Worm (Caenorhabditis elegans) whole organism, L4 larva: ENCODE results near the gene sec-61.B.

ENCODE experiments used
- F26F4.8 ChIP-seq: fragments of 200-800 bp; sonication (Bioruptor generic); conservative IDR thresholded peaks from 2 replicates; pipeline ENCODE4 v1.3.6; 2022; ENCODE audit warnings: missing genetic modification characterization, missing compliant biosample characterization
- R02D3.7 ChIP-seq: fragments of 150-350 bp; sonication (generic microtip); optimal IDR thresholded peaks from 3 replicates; lab custom pipeline; 2014; ENCODE audit warnings: missing biosample characterization, missing genetic modification characterization
- T20F7.1 ChIP-seq: fragments of 200-800 bp; sonication (Bioruptor generic); optimal IDR thresholded peaks from 2 replicates; lab custom pipeline; 2018; ENCODE audit warnings: mild to moderate bottlenecking, missing genetic modification characterization, missing compliant biosample characterization
- T26A8.4 ChIP-seq: fragments of 200-800 bp; sonication (Bioruptor generic); IDR thresholded peaks from 2 replicates; pipeline ENCODE4 v1.3.6; 2022; ENCODE audit warnings: missing genetic modification characterization, missing compliant biosample characterization
- Y105C5A.15 ChIP-seq: fragments of 200-800 bp; sonication (Bioruptor generic); IDR thresholded peaks from 2 replicates; pipeline ENCODE4 v1.3.6; 2022; ENCODE audit warnings: missing genetic modification characterization, missing compliant biosample characterization
- Y5F2A.4 ChIP-seq: fragments of 200-800 bp; sonication (Bioruptor generic); optimal IDR thresholded peaks from 2 replicates; lab custom pipeline; 2018; ENCODE audit warnings: mild to moderate bottlenecking, missing genetic modification characterization, missing compliant biosample characterization
- Y75B8A.6 ChIP-seq: fragments of 200-800 bp; sonication (Bioruptor generic); IDR thresholded peaks from 2 replicates; pipeline ENCODE4 v1.3.6; 2022; ENCODE audit warnings: missing genetic modification reagents, missing genetic modification characterization, missing compliant biosample characterization
- ZK546.5 ChIP-seq, 2 experiments: sonication (generic microtip); optimal IDR thresholded peaks; 2 replicates each; lab custom pipeline; 2017; ENCODE audit warnings: missing biosample characterization in 2 of 2, missing genetic modification characterization in 2 of 2
- aha-1 ChIP-seq: fragments of 150-350 bp; peaks from one replicate; lab custom pipeline; 2014; ENCODE audit warnings: missing biosample characterization, missing genetic modification characterization
- arid-1 ChIP-seq: fragments of 200-800 bp; sonication (Bioruptor generic); conservative IDR thresholded peaks from 2 replicates; pipeline ENCODE4 v1.3.6; 2022; ENCODE audit warnings: missing genetic modification reagents, missing genetic modification characterization, missing compliant biosample characterization
- attf-4 ChIP-seq: sonication (generic microtip); optimal IDR thresholded peaks from 3 replicates; lab custom pipeline; 2017; ENCODE audit warnings: missing biosample characterization, missing genetic modification characterization
- ceh-32 ChIP-seq: sonication (generic microtip); optimal IDR thresholded peaks from 2 replicates; lab custom pipeline; 2016; ENCODE audit warnings: mild to moderate bottlenecking, missing genetic modification characterization, missing compliant biosample characterization; ENCODE audit not compliant: poor library complexity
- ceh-44 ChIP-seq: fragments of 200-800 bp; sonication (Bioruptor generic); IDR thresholded peaks from 2 replicates; pipeline ENCODE4 v1.3.6; 2022; ENCODE audit warnings: missing genetic modification reagents, missing genetic modification characterization, missing compliant biosample characterization
- ceh-62 ChIP-seq: sonication (generic microtip); optimal IDR thresholded peaks from 2 replicates; lab custom pipeline; 2017; ENCODE audit warnings: missing biosample characterization, missing genetic modification characterization
- ceh-82 ChIP-seq: sonication (generic microtip); optimal IDR thresholded peaks from 2 replicates; lab custom pipeline; 2017; ENCODE audit warnings: missing biosample characterization, missing genetic modification characterization
- ces-1 ChIP-seq: fragments of 150-350 bp; sonication (generic microtip); optimal IDR thresholded peaks from 4 replicates; lab custom pipeline; 2014; ENCODE audit warnings: missing biosample characterization, missing genetic modification reagents, missing genetic modification characterization
- cey-2 ChIP-seq: sonication (generic microtip); optimal IDR thresholded peaks from 3 replicates; lab custom pipeline; 2017; ENCODE audit warnings: missing genetic modification characterization, mild to moderate bottlenecking, missing compliant biosample characterization, antibody characterized with exemption, borderline replicate concordance; ENCODE audit not compliant: insufficient read depth
- ctbp-1 ChIP-seq: fragments of 200-800 bp; sonication (Bioruptor generic); IDR thresholded peaks from 2 replicates; pipeline ENCODE4 v1.3.6; 2022; ENCODE audit warnings: missing genetic modification reagents, missing genetic modification characterization, missing compliant biosample characterization
- daf-12 ChIP-seq: fragments of 150-350 bp; optimal IDR thresholded peaks from 2 replicates; lab custom pipeline; 2014; ENCODE audit warnings: missing biosample characterization, missing genetic modification reagents, missing genetic modification characterization
- daf-19 ChIP-seq: fragments of 200-800 bp; sonication (Bioruptor generic); conservative IDR thresholded peaks from 2 replicates; pipeline ENCODE4 v1.3.6; 2022; ENCODE audit warnings: missing genetic modification characterization, missing compliant biosample characterization
- daf-8 ChIP-seq: fragments of 200-800 bp; sonication (Bioruptor generic); IDR thresholded peaks from 2 replicates; pipeline ENCODE4 v1.3.6; 2022; ENCODE audit warnings: missing genetic modification characterization, missing compliant biosample characterization
- dmd-6 ChIP-seq: fragments of 200-800 bp; sonication (Bioruptor generic); IDR thresholded peaks from 2 replicates; pipeline ENCODE4 v1.3.6; 2022; ENCODE audit warnings: missing genetic modification reagents, missing genetic modification characterization, missing compliant biosample characterization
- dmd-8 ChIP-seq: fragments of 200-800 bp; sonication (Bioruptor generic); IDR thresholded peaks from 2 replicates; pipeline ENCODE4 v1.3.6; 2022; ENCODE audit warnings: missing genetic modification characterization, missing compliant biosample characterization
- dpl-1 ChIP-seq: fragments of 150-350 bp; optimal IDR thresholded peaks from 2 replicates; lab custom pipeline; 2014; ENCODE audit warnings: missing biosample characterization, missing genetic modification reagents, missing genetic modification characterization
- duxl-1 ChIP-seq: sonication (generic microtip); optimal IDR thresholded peaks from 2 replicates; lab custom pipeline; 2016; ENCODE audit warnings: mild to moderate bottlenecking, missing genetic modification characterization, moderate library complexity, missing compliant biosample characterization; ENCODE audit not compliant: poor library complexity
- fkh-10 ChIP-seq: fragments of 150-350 bp; optimal IDR thresholded peaks from 2 replicates; lab custom pipeline; 2014; ENCODE audit warnings: missing biosample characterization, missing genetic modification reagents, missing genetic modification characterization
- hif-1 ChIP-seq, 2 experiments: sonication (generic microtip); optimal IDR thresholded peaks; 2 replicates each; lab custom pipeline; 2016 to 2017; ENCODE audit warnings: missing compliant biosample characterization in 2 of 2, missing genetic modification characterization in 2 of 2, missing genetic modification reagents in 2 of 2, missing genotype in 2 of 2, mild to moderate bottlenecking in 1 of 2
- lin-38 ChIP-seq: fragments of 200-800 bp; sonication (Bioruptor generic); IDR thresholded peaks from 2 replicates; pipeline ENCODE4 v1.3.6; 2022; ENCODE audit warnings: missing genetic modification reagents, missing genetic modification characterization, missing compliant biosample characterization
- madf-9 ChIP-seq: fragments of 200-800 bp; sonication (Bioruptor generic); conservative IDR thresholded peaks from 2 replicates; pipeline ENCODE4 v1.3.6; 2022; ENCODE audit warnings: missing genetic modification reagents, missing genetic modification characterization, missing compliant biosample characterization
- mdl-1 ChIP-seq, 2 experiments: fragments of 150-350 bp in 1 of 2; sonication (generic microtip) in 1 of 2; optimal IDR thresholded peaks; 2 replicates each; lab custom pipeline; 2014 to 2017; ENCODE audit warnings: missing biosample characterization in 2 of 2, missing genetic modification characterization in 2 of 2
- mep-1 ChIP-seq: fragments of 150-350 bp; sonication (generic microtip); optimal IDR thresholded peaks from 3 replicates; lab custom pipeline; 2014; ENCODE audit warnings: missing biosample characterization, missing genetic modification characterization
- nhr-11 ChIP-seq: fragments of 150-350 bp; optimal IDR thresholded peaks from 2 replicates; lab custom pipeline; 2014; ENCODE audit warnings: missing biosample characterization, missing genetic modification characterization
- nhr-28 ChIP-seq: fragments of 150-350 bp; optimal IDR thresholded peaks from 2 replicates; lab custom pipeline; 2014; ENCODE audit warnings: missing biosample characterization, missing genetic modification characterization
- nhr-42 ChIP-seq: fragments of 200-800 bp; sonication (Bioruptor generic); IDR thresholded peaks from 2 replicates; pipeline ENCODE4 v1.3.6; 2022; ENCODE audit warnings: missing genetic modification characterization, missing compliant biosample characterization
- nhr-48 ChIP-seq: sonication (generic microtip); optimal IDR thresholded peaks from 2 replicates; lab custom pipeline; 2016; ENCODE audit warnings: mild to moderate bottlenecking, missing genetic modification characterization, missing compliant biosample characterization
- pha-4 ChIP-seq, 2 experiments: fragments of 150-350 bp in 1 of 2; fragments of 200-800 bp in 1 of 2; sonication (Bioruptor generic) in 1 of 2; IDR thresholded peaks in 1 of 2; optimal IDR thresholded peaks in 1 of 2; 2 replicates each; pipeline versions ENCODE4 v1.3.6 to Lab custom; 2014 to 2022; ENCODE audit warnings: missing genetic modification characterization in 2 of 2, missing genetic modification reagents in 2 of 2, missing biosample characterization in 1 of 2, missing compliant biosample characterization in 1 of 2
- sdz-12 ChIP-seq: fragments of 200-800 bp; sonication (Bioruptor generic); optimal IDR thresholded peaks from 2 replicates; lab custom pipeline; 2018; ENCODE audit warnings: mild to moderate bottlenecking, missing genetic modification characterization, missing compliant biosample characterization
- set-16 ChIP-seq: fragments of 200-800 bp; sonication (Bioruptor generic); IDR thresholded peaks from 2 replicates; pipeline ENCODE4 v1.3.6; 2022; ENCODE audit warnings: missing genetic modification reagents, missing genetic modification characterization, missing compliant biosample characterization
- skn-1 ChIP-seq: fragments of 150-350 bp; optimal IDR thresholded peaks from 2 replicates; lab custom pipeline; 2014; ENCODE audit warnings: missing biosample characterization, missing genetic modification characterization
- spr-1 ChIP-seq: sonication (generic microtip); optimal IDR thresholded peaks from 2 replicates; lab custom pipeline; 2016; ENCODE audit warnings: mild to moderate bottlenecking, missing genetic modification characterization, missing compliant biosample characterization
- spr-3 ChIP-seq: fragments of 200-800 bp; sonication (Bioruptor generic); optimal IDR thresholded peaks from 2 replicates; lab custom pipeline; 2018; ENCODE audit warnings: mild to moderate bottlenecking, missing genetic modification characterization, missing compliant biosample characterization
- tag-97 ChIP-seq: fragments of 200-800 bp; sonication (Bioruptor generic); IDR thresholded peaks from 2 replicates; pipeline ENCODE4 v1.3.6; 2022; ENCODE audit warnings: missing genetic modification characterization, missing compliant biosample characterization
- unc-130 ChIP-seq: sonication (generic microtip); optimal IDR thresholded peaks from 2 replicates; lab custom pipeline; 2016; ENCODE audit warnings: missing genetic modification reagents, missing genetic modification characterization, missing compliant biosample characterization
- unc-39 ChIP-seq: sonication (generic microtip); optimal IDR thresholded peaks from 2 replicates; lab custom pipeline; 2017; ENCODE audit warnings: missing biosample characterization, missing genetic modification characterization
- unc-62 ChIP-seq, 3 experiments: fragments of 150-350 bp in 1 of 3; sonication (generic microtip); optimal IDR thresholded peaks in 2 of 3; peaks in 1 of 3; 1 replicate in 1 of 3; 2 replicates in 2 of 3; lab custom pipeline; 2014 to 2017; ENCODE audit warnings: missing biosample characterization in 3 of 3, missing genetic modification characterization in 3 of 3, missing genetic modification reagents in 3 of 3, missing genotype in 1 of 3
- zag-1 ChIP-seq: fragments of 150-350 bp; optimal IDR thresholded peaks from 2 replicates; lab custom pipeline; 2014; ENCODE audit warnings: missing biosample characterization, missing genetic modification characterization
- zfp-2 ChIP-seq: sonication (generic microtip); optimal IDR thresholded peaks from 2 replicates; lab custom pipeline; 2016; ENCODE audit warnings: mild to moderate bottlenecking, missing genetic modification characterization, missing compliant biosample characterization
- zfp-3 ChIP-seq: fragments of 200-800 bp; sonication (Bioruptor generic); conservative IDR thresholded peaks from 2 replicates; pipeline ENCODE4 v1.3.6; 2022; ENCODE audit warnings: missing genetic modification reagents, missing genetic modification characterization, missing compliant biosample characterization
- zip-11 ChIP-seq: fragments of 200-800 bp; sonication (Bioruptor generic); IDR thresholded peaks from 2 replicates; pipeline ENCODE4 v1.3.6; 2022; ENCODE audit warnings: missing genetic modification characterization, missing compliant biosample characterization

Gene sec-61.B

DNA sequence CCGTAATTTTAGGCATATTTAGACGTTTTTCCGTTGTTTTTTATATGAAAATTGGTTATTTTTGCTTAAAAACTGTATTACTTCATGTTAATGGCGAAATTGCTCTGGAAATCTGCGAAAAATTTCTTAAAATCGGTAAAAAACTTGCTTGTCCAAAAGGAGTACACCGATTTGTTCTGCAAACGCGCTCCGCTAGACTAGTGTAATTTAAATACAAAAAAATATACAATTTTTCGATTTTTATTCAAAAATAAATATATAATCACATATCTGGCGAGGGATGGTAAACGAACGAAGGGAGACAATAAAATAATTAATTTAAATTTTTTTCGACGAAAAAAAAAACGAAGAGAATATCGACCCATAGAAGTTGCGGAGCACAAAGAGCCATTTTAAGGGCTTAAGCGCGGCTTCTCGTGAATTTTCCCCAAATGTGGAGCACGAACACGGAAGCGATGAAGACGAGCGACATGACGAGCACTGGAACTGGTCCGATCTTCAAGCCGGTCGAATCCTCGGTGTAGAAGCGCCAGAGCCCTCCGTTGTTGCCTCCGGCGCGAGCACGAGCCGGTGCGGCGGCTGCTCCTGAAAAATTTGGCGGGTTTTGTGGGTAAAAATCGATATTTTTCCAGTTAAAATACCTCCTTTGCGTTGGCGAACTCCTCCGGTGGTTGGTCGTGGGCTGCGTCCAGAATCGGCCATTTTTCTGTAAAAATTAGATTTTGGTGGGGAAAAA, at the start of gene sec-61.B:
Gene sec-61.B, minus strand, starts transcription at position 706 of the 736 bp plus-strand sequence.
- TF ChIP-seq daf-8 (GFP tag; lab: Robert Waterston, UW): no peak
- no peak for TF ChIP-seq ceh-32 (tag; lab: Kevin White, UChicago)
- TF ChIP-seq zfp-2 (tag; lab: Kevin White, UChicago): no peak
- TF ChIP-seq ceh-44: no peak
- TF ChIP-seq nhr-28 (tag; lab: Kevin White, UChicago): no peak
- TF ChIP-seq unc-62 (GFP tag; optimal IDR thresholded peaks at IDR 0.05 in 1 of 2; lab: Kevin White, UChicago): no peak
- TF ChIP-seq unc-62 (tag; optimal IDR thresholded peaks at IDR 0.05; lab: Kevin White, UChicago): no peak
- TF ChIP-seq dpl-1 (GFP tag; lab: Kevin White, UChicago): no peak
- TF ChIP-seq ctbp-1 (GFP tag; lab: Robert Waterston, UW): no peak
- TF ChIP-seq nhr-42 (GFP tag; lab: Robert Waterston, UW): 0 out of 2 replicates have a peak, but pooled peaks have one; percentile 42
- no peak for TF ChIP-seq Y5F2A.4 (GFP tag; lab: Kevin White, UChicago)
- TF ChIP-seq ceh-82 (tag; lab: Kevin White, UChicago): no peak
- TF ChIP-seq arid-1: no peak
- TF ChIP-seq Y75B8A.6 (GFP tag; lab: Robert Waterston, UW): no peak
- TF ChIP-seq cey-2: no peak
- no peak for TF ChIP-seq skn-1 (tag; lab: Kevin White, UChicago)
- no peak for TF ChIP-seq T20F7.1 (GFP tag; lab: Kevin White, UChicago)
- TF ChIP-seq zfp-3 (GFP tag; lab: Robert Waterston, UW): no peak
- no peak for TF ChIP-seq unc-130 (GFP tag; lab: Kevin White, UChicago)
- no peak for TF ChIP-seq duxl-1 (tag; lab: Kevin White, UChicago)
- TF ChIP-seq R02D3.7 (tag; lab: Kevin White, UChicago): no peak
- TF ChIP-seq ceh-62 (tag; lab: Kevin White, UChicago): no peak
- no peak for TF ChIP-seq zip-11 (GFP tag; lab: Robert Waterston, UW)
- peak; percentile 68 for TF ChIP-seq mep-1 (tag; lab: Kevin White, UChicago)
- TF ChIP-seq sdz-12 (GFP tag; lab: Kevin White, UChicago): no peak
- TF ChIP-seq nhr-48 (tag; lab: Kevin White, UChicago): no peak
- TF ChIP-seq mdl-1 (tag; optimal IDR thresholded peaks at IDR 0.05; lab: Kevin White, UChicago): no peak
- 0 out of 2 replicates have a peak, but pooled peaks have one; percentile 27 for TF ChIP-seq Y105C5A.15 (GFP tag; lab: Robert Waterston, UW)
- TF ChIP-seq F26F4.8 (GFP tag; lab: Robert Waterston, UW): no peak
- no peak for TF ChIP-seq tag-97 (GFP tag; lab: Robert Waterston, UW)
- TF ChIP-seq fkh-10: no peak
- TF ChIP-seq daf-12 (tag; lab: Kevin White, UChicago): no peak
- TF ChIP-seq aha-1: peak; percentile 6
- TF ChIP-seq dmd-8 (GFP tag; lab: Robert Waterston, UW): 0 out of 2 replicates have a peak, but pooled peaks have one; percentile 16
- TF ChIP-seq spr-1 (tag; lab: Kevin White, UChicago): peak; percentile 24
- TF ChIP-seq nhr-11 (tag; lab: Kevin White, UChicago): no peak
- no peak for TF ChIP-seq hif-1 (tag; optimal IDR thresholded peaks at IDR 0.05; lab: Kevin White, UChicago)
- no peak for TF ChIP-seq pha-4 (GFP tag; IDR thresholded peaks at IDR 0.05; lab: Robert Waterston, UW)
- TF ChIP-seq pha-4 (tag; optimal IDR thresholded peaks at IDR 0.05; lab: Kevin White, UChicago): no peak
- no peak for TF ChIP-seq spr-3
- TF ChIP-seq lin-38 (GFP tag; lab: Robert Waterston, UW): peak; percentile 84
- peak; percentile 86 for TF ChIP-seq set-16 (GFP tag; lab: Robert Waterston, UW)
- TF ChIP-seq dmd-6 (GFP tag; lab: Robert Waterston, UW): 0 out of 2 replicates have a peak, but pooled peaks have one; percentile 6
- TF ChIP-seq unc-39 (tag; lab: Kevin White, UChicago): no peak
- TF ChIP-seq ZK546.5 (tag; optimal IDR thresholded peaks at IDR 0.05; lab: Kevin White, UChicago): no peak
- TF ChIP-seq daf-19: peak; percentile 76
- no peak for TF ChIP-seq zag-1 (tag; lab: Kevin White, UChicago)
- TF ChIP-seq T26A8.4 (GFP tag; lab: Robert Waterston, UW): 0 out of 2 replicates have a peak, but pooled peaks have one; percentile 49
- TF ChIP-seq attf-4: no peak
- TF ChIP-seq madf-9 (GFP tag; lab: Robert Waterston, UW): no peak
- no peak for TF ChIP-seq ces-1 (GFP tag; lab: Kevin White, UChicago)
